Worm (Caenorhabditis elegans) whole organism, L1 larva: ENCODE data around the gene msp-32.

Experiments used
- C16A3.4 ChIP-seq: fragments of 150-350 bp; optimal IDR thresholded peaks from 2 replicates; lab custom pipeline; 2014; ENCODE audit warnings: missing biosample characterization, missing genetic modification characterization
- F16B12.6 ChIP-seq: fragments of 150-350 bp; optimal IDR thresholded peaks from 2 replicates; lab custom pipeline; 2014; ENCODE audit warnings: missing biosample characterization, missing genetic modification characterization
- Y116A8C.19 ChIP-seq: sonication (generic microtip); optimal IDR thresholded peaks from 2 replicates; lab custom pipeline; 2016; ENCODE audit warnings: missing compliant biosample characterization, missing genetic modification characterization, borderline replicate concordance
- aha-1 ChIP-seq: fragments of 150-350 bp; optimal IDR thresholded peaks from 2 replicates; lab custom pipeline; 2014; ENCODE audit warnings: missing biosample characterization, missing genetic modification characterization
- alr-1 ChIP-seq: fragments of 200-800 bp; sonication (Bioruptor generic); optimal IDR thresholded peaks from 2 replicates; lab custom pipeline; 2018; ENCODE audit warnings: borderline replicate concordance, mild to moderate bottlenecking, missing genetic modification characterization, missing compliant biosample characterization
- aly-2 ChIP-seq: fragments of 150-350 bp; optimal IDR thresholded peaks from 2 replicates; lab custom pipeline; 2014; ENCODE audit warnings: missing biosample characterization, missing genetic modification characterization
- ama-1 ChIP-seq: fragments of 150-350 bp; optimal IDR thresholded peaks from 2 replicates; lab custom pipeline; 2014
- blmp-1 ChIP-seq: fragments of 150-350 bp; optimal IDR thresholded peaks from 2 replicates; lab custom pipeline; 2014; ENCODE audit warnings: missing biosample characterization, missing genetic modification characterization
- ceh-63 ChIP-seq: fragments of 200-800 bp; sonication (Bioruptor generic); optimal IDR thresholded peaks from 2 replicates; lab custom pipeline; 2018; ENCODE audit warnings: mild to moderate bottlenecking, missing genetic modification characterization, missing compliant biosample characterization
- ceh-8 ChIP-seq: fragments of 200-800 bp; sonication (Bioruptor generic); optimal IDR thresholded peaks from 2 replicates; lab custom pipeline; 2018; ENCODE audit warnings: mild to moderate bottlenecking, missing genetic modification characterization, moderate library complexity, missing compliant biosample characterization
- ceh-88 ChIP-seq: fragments of 200-800 bp; sonication (Bioruptor generic); IDR thresholded peaks from 2 replicates; pipeline ENCODE4 v1.3.6; 2022; ENCODE audit warnings: missing genetic modification characterization, missing compliant biosample characterization
- dpl-1 ChIP-seq, 3 experiments: fragments of 150-350 bp in 2 of 3; sonication (generic microtip) in 1 of 3; optimal IDR thresholded peaks; 2 replicates each; lab custom pipeline; 2014 to 2017; ENCODE audit warnings: missing biosample characterization in 3 of 3, missing genetic modification characterization in 3 of 3, missing genetic modification reagents in 3 of 3
- dsc-1 ChIP-seq: sonication (generic microtip); optimal IDR thresholded peaks from 2 replicates; lab custom pipeline; 2016; ENCODE audit warnings: mild to moderate bottlenecking, missing genetic modification characterization, missing compliant biosample characterization
- egl-13 ChIP-seq: sonication (generic microtip); optimal IDR thresholded peaks from 2 replicates; lab custom pipeline; 2016; ENCODE audit warnings: missing genotype, missing genetic modification reagents, missing genetic modification characterization, missing compliant biosample characterization
- elt-2 ChIP-seq: sonication (generic microtip); optimal IDR thresholded peaks from 2 replicates; lab custom pipeline; 2016; ENCODE audit warnings: missing genetic modification characterization, mild to moderate bottlenecking, inconsistent platforms, missing compliant biosample characterization, missing genetic modification reagents
- elt-3 ChIP-seq, 6 experiments: fragments of 150-350 bp in 1 of 6; sonication (generic microtip); optimal IDR thresholded peaks; 2 replicates each; lab custom pipeline; 2017 to 2018; ENCODE audit warnings: missing biosample characterization in 6 of 6, missing genetic modification characterization in 6 of 6, inconsistent platforms in 1 of 6
- fkh-10 ChIP-seq: sonication (generic microtip); optimal IDR thresholded peaks from 2 replicates; lab custom pipeline; 2017; ENCODE audit warnings: missing biosample characterization, missing genetic modification reagents, missing genetic modification characterization
- fkh-4 ChIP-seq: sonication (generic microtip); optimal IDR thresholded peaks from 2 replicates; lab custom pipeline; 2016; ENCODE audit warnings: missing compliant biosample characterization, missing genetic modification characterization, borderline replicate concordance
- fkh-8 ChIP-seq: sonication (generic microtip); optimal IDR thresholded peaks from 2 replicates; lab custom pipeline; 2016; ENCODE audit warnings: mild to moderate bottlenecking, missing genetic modification characterization, missing compliant biosample characterization
- grh-1 ChIP-seq: fragments of 200-800 bp; sonication (Bioruptor generic); IDR thresholded peaks from 2 replicates; pipeline ENCODE4 v1.3.6; 2022; ENCODE audit warnings: missing genetic modification reagents, missing genetic modification characterization, missing compliant biosample characterization
- hlh-17 ChIP-seq: fragments of 200-800 bp; sonication (Bioruptor generic); optimal IDR thresholded peaks from 2 replicates; lab custom pipeline; 2018; ENCODE audit warnings: missing genetic modification characterization, mild to moderate bottlenecking, missing compliant biosample characterization, moderate library complexity, borderline replicate concordance
- hpl-2 ChIP-seq: fragments of 150-350 bp; optimal IDR thresholded peaks from 2 replicates; lab custom pipeline; 2014; ENCODE audit warnings: missing biosample characterization, missing genetic modification reagents, missing genetic modification characterization
- irx-1 ChIP-seq: sonication (generic microtip); optimal IDR thresholded peaks from 2 replicates; lab custom pipeline; 2016; ENCODE audit warnings: missing genetic modification characterization, missing compliant biosample characterization
- isw-1 ChIP-seq: fragments of 200-800 bp; sonication (Bioruptor generic); IDR thresholded peaks from 2 replicates; pipeline ENCODE4 v1.3.6; 2022; ENCODE audit warnings: missing genetic modification characterization, missing compliant biosample characterization
- lin-13 ChIP-seq: fragments of 150-350 bp; optimal IDR thresholded peaks from 2 replicates; lab custom pipeline; 2014; ENCODE audit warnings: missing biosample characterization, missing genetic modification reagents, missing genetic modification characterization
- lin-14 ChIP-seq: fragments of 200-800 bp; sonication (Bioruptor generic); optimal IDR thresholded peaks from 2 replicates; lab custom pipeline; 2018; ENCODE audit warnings: mild to moderate bottlenecking, missing genetic modification characterization, moderate library complexity, missing compliant biosample characterization
- lin-15B ChIP-seq: fragments of 150-350 bp; sonication (generic microtip); optimal IDR thresholded peaks from 3 replicates; lab custom pipeline; 2014; ENCODE audit warnings: missing biosample characterization, missing genetic modification characterization
- lin-39 ChIP-seq: fragments of 150-350 bp; optimal IDR thresholded peaks from 2 replicates; lab custom pipeline; 2014; ENCODE audit warnings: missing biosample characterization, missing genetic modification reagents, missing genetic modification characterization
- lir-3 ChIP-seq: sonication (generic microtip); optimal IDR thresholded peaks from 2 replicates; lab custom pipeline; 2016; ENCODE audit warnings: mild to moderate bottlenecking, missing genetic modification characterization, moderate library complexity, missing compliant biosample characterization; ENCODE audit not compliant: poor library complexity
- mab-9 ChIP-seq: fragments of 200-800 bp; sonication (Bioruptor generic); IDR thresholded peaks from 2 replicates; pipeline ENCODE4 v1.3.6; 2022; ENCODE audit warnings: missing genetic modification reagents, missing genetic modification characterization, missing compliant biosample characterization
- mdl-1 ChIP-seq, 2 experiments: fragments of 150-350 bp; optimal IDR thresholded peaks; 2 replicates each; lab custom pipeline; 2014 to 2017; ENCODE audit warnings: missing biosample characterization in 2 of 2, missing genetic modification characterization in 2 of 2, inconsistent platforms in 1 of 2
- mef-2 ChIP-seq: fragments of 150-350 bp; optimal IDR thresholded peaks from 2 replicates; lab custom pipeline; 2014; ENCODE audit warnings: missing biosample characterization, missing genetic modification characterization
- nhr-11 ChIP-seq: fragments of 150-350 bp; optimal IDR thresholded peaks from 2 replicates; lab custom pipeline; 2014; ENCODE audit warnings: missing biosample characterization, missing genetic modification characterization
- nhr-12 ChIP-seq: sonication (generic microtip); optimal IDR thresholded peaks from 2 replicates; lab custom pipeline; 2017; ENCODE audit warnings: missing biosample characterization, missing genetic modification characterization
- nhr-20 ChIP-seq: sonication (generic microtip); optimal IDR thresholded peaks from 2 replicates; lab custom pipeline; 2016; ENCODE audit warnings: mild to moderate bottlenecking, missing genetic modification characterization, missing compliant biosample characterization
- nhr-237 ChIP-seq: fragments of 150-350 bp; optimal IDR thresholded peaks from 2 replicates; lab custom pipeline; 2014; ENCODE audit warnings: missing biosample characterization, missing genetic modification characterization
- nhr-47 ChIP-seq: sonication (generic microtip); optimal IDR thresholded peaks from 2 replicates; lab custom pipeline; 2016; ENCODE audit warnings: mild to moderate bottlenecking, missing genetic modification characterization, moderate library complexity, missing compliant biosample characterization
- nhr-71 ChIP-seq: sonication (generic microtip); optimal IDR thresholded peaks from 2 replicates; lab custom pipeline; 2016; ENCODE audit warnings: mild to moderate bottlenecking, missing genetic modification characterization, moderate library complexity, missing compliant biosample characterization
- nhr-76 ChIP-seq: sonication (generic microtip); optimal IDR thresholded peaks from 2 replicates; lab custom pipeline; 2017; ENCODE audit warnings: missing biosample characterization, missing genetic modification characterization
- nhr-77 ChIP-seq: fragments of 150-350 bp; optimal IDR thresholded peaks from 2 replicates; lab custom pipeline; 2014; ENCODE audit warnings: missing biosample characterization, missing genetic modification characterization
- nhr-85 ChIP-seq: sonication (generic microtip); peaks from one replicate; lab custom pipeline; 2016; ENCODE audit warnings: missing genetic modification characterization, inconsistent platforms, missing compliant biosample characterization
- pax-3 ChIP-seq: fragments of 200-800 bp; sonication (Bioruptor generic); optimal IDR thresholded peaks from 2 replicates; lab custom pipeline; 2018; ENCODE audit warnings: mild to moderate bottlenecking, missing genetic modification characterization, moderate library complexity, missing compliant biosample characterization
- rnt-1 ChIP-seq: sonication (generic microtip); optimal IDR thresholded peaks from 2 replicates; lab custom pipeline; 2016; ENCODE audit warnings: mild to moderate bottlenecking, missing genetic modification characterization, moderate library complexity, missing compliant biosample characterization
- sox-4 ChIP-seq: sonication (generic microtip); optimal IDR thresholded peaks from 2 replicates; lab custom pipeline; 2016; ENCODE audit warnings: missing genetic modification characterization, missing compliant biosample characterization
- sptf-1 ChIP-seq: fragments of 150-350 bp; optimal IDR thresholded peaks from 2 replicates; lab custom pipeline; 2014; ENCODE audit warnings: missing biosample characterization, missing genetic modification characterization
- tbx-2 ChIP-seq: sonication (generic microtip); optimal IDR thresholded peaks from 2 replicates; lab custom pipeline; 2016; ENCODE audit warnings: missing genetic modification characterization, missing compliant biosample characterization
- unc-130 ChIP-seq: fragments of 150-350 bp; optimal IDR thresholded peaks from 2 replicates; lab custom pipeline; 2017; ENCODE audit warnings: missing biosample characterization, missing genetic modification characterization, inconsistent platforms
- unc-30 ChIP-seq: sonication (generic microtip); optimal IDR thresholded peaks from 2 replicates; lab custom pipeline; 2017; ENCODE audit warnings: missing biosample characterization, missing genetic modification characterization
- unc-62 ChIP-seq: fragments of 150-350 bp; optimal IDR thresholded peaks from 2 replicates; lab custom pipeline; 2014; ENCODE audit warnings: missing biosample characterization, missing genetic modification reagents, missing genetic modification characterization
- unc-86 ChIP-seq: sonication (generic microtip); optimal IDR thresholded peaks from 2 replicates; lab custom pipeline; 2016; ENCODE audit warnings: missing genetic modification characterization, missing compliant biosample characterization
- unc-98 ChIP-seq: fragments of 200-800 bp; sonication (Bioruptor generic); IDR thresholded peaks from 2 replicates; pipeline ENCODE4 v1.3.6; 2022; ENCODE audit warnings: missing genetic modification characterization, missing compliant biosample characterization
- vab-15 ChIP-seq: sonication (generic microtip); optimal IDR thresholded peaks from 2 replicates; lab custom pipeline; 2017; ENCODE audit warnings: missing genotype, mild to moderate bottlenecking, missing genetic modification characterization, missing compliant biosample characterization
- xbp-1 ChIP-seq: sonication (generic microtip); optimal IDR thresholded peaks from 2 replicates; lab custom pipeline; 2016; ENCODE audit warnings: missing genetic modification characterization, missing compliant biosample characterization
- ztf-11 ChIP-seq, 2 experiments: sonication (generic microtip); optimal IDR thresholded peaks; 2 replicates each; lab custom pipeline; 2016 to 2017; ENCODE audit warnings: missing genetic modification characterization in 2 of 2, missing biosample characterization in 1 of 2, missing compliant biosample characterization in 1 of 2

Gene msp-32

DNA sequence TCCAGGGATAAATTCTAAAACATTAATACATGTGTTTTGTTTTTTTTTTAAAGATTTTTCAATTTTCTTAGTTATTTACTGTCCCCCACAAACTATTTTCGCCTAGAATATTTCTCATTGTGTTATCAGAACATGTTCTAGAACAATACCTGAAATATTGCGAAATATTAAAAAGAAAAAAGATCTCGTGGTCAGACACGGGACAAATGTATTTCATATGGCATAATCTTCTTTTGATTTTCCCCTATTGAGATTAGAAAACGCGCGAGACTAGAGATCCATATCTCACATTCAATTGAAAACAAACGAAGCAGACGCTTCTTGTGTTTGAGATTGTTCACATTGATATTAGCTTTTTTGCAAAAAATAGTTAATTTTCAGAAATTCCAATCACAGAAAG is 42.5 kb upstream of the msp-32 start (continued):
- TF ChIP-seq nhr-237 (tag; lab: Kevin White, UChicago) (no peak), nhr-12 (no peak), nhr-20 (tag; lab: Kevin White, UChicago) (peak; percentile 57), unc-98 (GFP tag; lab: Robert Waterston, UW) (no peak), hpl-2 (no peak), dpl-1 (GFP tag; optimal IDR thresholded peaks at IDR 0.05; lab: Kevin White, UChicago) (peak; percentile 1 to 41 (median 7)), pax-3 (tag; lab: Kevin White, UChicago) (peak; percentile 38), fkh-4 (tag; lab: Kevin White, UChicago) (no peak), sptf-1 (tag; lab: Kevin White, UChicago) (no peak), vab-15 (no peak), elt-3 (tag; optimal IDR thresholded peaks at IDR 0.05; lab: Kevin White, UChicago) (peak in 1 of 6 experiments; percentile 56), elt-2 (tag; lab: Kevin White, UChicago) (peak; percentile 11), F16B12.6 (tag; lab: Kevin White, UChicago) (no peak), dsc-1 (tag; lab: Kevin White, UChicago) (peak; percentile 70), ceh-63 (GFP tag; lab: Kevin White, UChicago) (no peak), ztf-11 (tag; optimal IDR thresholded peaks at IDR 0.05; lab: Kevin White, UChicago) (no peak), C16A3.4 (tag; lab: Kevin White, UChicago) (no peak), Y116A8C.19 (tag; lab: Kevin White, UChicago) (no peak), nhr-71 (tag; lab: Kevin White, UChicago) (peak; percentile 64), isw-1 (GFP tag; lab: Robert Waterston, UW) (no peak), nhr-11 (tag; lab: Kevin White, UChicago) (no peak), tbx-2 (no peak), fkh-10 (GFP tag; lab: Kevin White, UChicago) (no peak), ama-1 (lab: Kevin White, UChicago) (no peak), alr-1 (tag; lab: Kevin White, UChicago) (no peak), nhr-85 (peak; percentile 88), nhr-76 (tag; lab: Kevin White, UChicago) (no peak), lin-13 (GFP tag; lab: Kevin White, UChicago) (peak; percentile 26), aly-2 (tag; lab: Kevin White, UChicago) (no peak), rnt-1 (tag; lab: Kevin White, UChicago) (no peak), unc-30 (tag; lab: Kevin White, UChicago) (no peak), fkh-8 (peak; percentile 45), egl-13 (tag; lab: Kevin White, UChicago) (no peak), lin-39 (no peak), mdl-1 (tag; optimal IDR thresholded peaks at IDR 0.05; lab: Kevin White, UChicago) (no peak), blmp-1 (tag; lab: Kevin White, UChicago) (peak; percentile 53), lir-3 (tag; lab: Kevin White, UChicago) (no peak), nhr-47 (tag; lab: Kevin White, UChicago) (peak; percentile 25), lin-15B (tag; lab: Kevin White, UChicago) (no peak), hlh-17 (GFP tag; lab: Kevin White, UChicago) (no peak), unc-130 (tag; lab: Kevin White, UChicago) (no peak), unc-62 (GFP tag; lab: Kevin White, UChicago) (no peak), unc-86 (tag; lab: Kevin White, UChicago) (no peak), nhr-77 (tag; lab: Kevin White, UChicago) (no peak), ceh-8 (GFP tag; lab: Kevin White, UChicago) (no peak), ceh-88 (GFP tag; lab: Robert Waterston, UW) (no peak), xbp-1 (tag; lab: Kevin White, UChicago) (no peak), grh-1 (no peak), irx-1 (no peak), lin-14 (GFP tag; lab: Kevin White, UChicago) (peak; percentile 52), aha-1 (tag; lab: Kevin White, UChicago) (no peak), mef-2 (tag; lab: Kevin White, UChicago) (no peak), mab-9 (GFP tag; lab: Robert Waterston, UW) (no peak), sox-4 (tag; lab: Kevin White, UChicago) (peak; percentile 26)
